Fruit fly (Drosophila melanogaster) whole organism, embryonic: ENCODE measurements around the gene ham.
A peak's percentile ranks its signal among the peaks of the same experiment; 100 is the strongest.

Experiments used
- Aef1 ChIP-seq: fragments of 200-800 bp; sonication (Bioruptor generic); IDR thresholded peaks from 3 replicates; pipeline ENCODE4 v1.3.6; 2022; ENCODE audit warnings: missing biosample characterization, missing genetic modification characterization
- Atf6 ChIP-seq: fragments of 200-800 bp; sonication (Bioruptor generic); IDR thresholded peaks from 2 replicates; pipeline ENCODE4 v1.3.6; 2022; ENCODE audit warnings: missing biosample characterization, missing genetic modification characterization
- B-H1 ChIP-seq: fragments of 200-800 bp; sonication (Bioruptor generic); IDR thresholded peaks from 3 replicates; pipeline ENCODE4 v1.3.6; 2022; ENCODE audit warnings: missing biosample characterization, missing genetic modification characterization
- Bdp1 ChIP-seq: fragments of 200-800 bp; sonication (Bioruptor generic); optimal IDR thresholded peaks from 3 replicates; lab custom pipeline; 2016; ENCODE audit warnings: missing biosample characterization, missing genetic modification characterization
- C15 ChIP-seq: fragments of 200-800 bp; sonication (Bioruptor generic); IDR thresholded peaks from 3 replicates; pipeline ENCODE4 v1.3.6; 2022; ENCODE audit warnings: missing biosample characterization, missing genetic modification characterization
- CG10321 ChIP-seq: fragments of 200-800 bp; sonication (Bioruptor generic); IDR thresholded peaks from 2 replicates; pipeline ENCODE4 v1.3.6; 2022; ENCODE audit warnings: missing biosample characterization, missing genetic modification characterization
- CG11504 ChIP-seq: fragments of 200-800 bp; sonication (Bioruptor generic); optimal IDR thresholded peaks from 3 replicates; lab custom pipeline; 2019; ENCODE audit warnings: missing biosample characterization, mild to moderate bottlenecking, missing genetic modification characterization, moderate library complexity
- CG12236 ChIP-seq: fragments of 200-800 bp; sonication (Bioruptor generic); optimal IDR thresholded peaks from 2 replicates; lab custom pipeline; 2016; ENCODE audit warnings: missing biosample characterization, missing genetic modification characterization
- CG12942 ChIP-seq: fragments of 200-800 bp; sonication (Bioruptor generic); optimal IDR thresholded peaks from 3 replicates; lab custom pipeline; 2016; ENCODE audit warnings: missing biosample characterization, missing genetic modification characterization
- CG13123 ChIP-seq: fragments of 200-800 bp; sonication (Bioruptor generic); optimal IDR thresholded peaks from 2 replicates; lab custom pipeline; 2016; ENCODE audit warnings: missing biosample characterization, missing genetic modification characterization
- CG14014 ChIP-seq: fragments of 200-800 bp; sonication (Bioruptor generic); IDR thresholded peaks from 2 replicates; pipeline ENCODE4 v1.3.6; 2022; ENCODE audit warnings: missing biosample characterization, missing genetic modification characterization
- CG14441 ChIP-seq: fragments of 200-800 bp; sonication (Bioruptor generic); IDR thresholded peaks from 2 replicates; pipeline ENCODE4 v1.3.6; 2022; ENCODE audit warnings: missing biosample characterization, missing genetic modification characterization
- CG14710 ChIP-seq: fragments of 200-800 bp; sonication (Bioruptor generic); optimal IDR thresholded peaks from 3 replicates; lab custom pipeline; 2019; ENCODE audit warnings: missing biosample characterization, mild to moderate bottlenecking, missing genetic modification characterization, moderate library complexity
- CG15269 ChIP-seq: fragments of 200-800 bp; sonication (Bioruptor generic); optimal IDR thresholded peaks from 2 replicates; lab custom pipeline; 2018; ENCODE audit warnings: missing biosample characterization, mild to moderate bottlenecking, missing genetic modification characterization, moderate library complexity
- CG15601 ChIP-seq: fragments of 200-800 bp; sonication (Bioruptor generic); optimal IDR thresholded peaks from 3 replicates; lab custom pipeline; 2019; ENCODE audit warnings: missing biosample characterization, mild to moderate bottlenecking, missing genetic modification characterization, moderate library complexity
- CG2202 ChIP-seq: fragments of 200-800 bp; sonication (Bioruptor generic); optimal IDR thresholded peaks from 2 replicates; lab custom pipeline; 2018; ENCODE audit warnings: missing biosample characterization, mild to moderate bottlenecking, missing genetic modification characterization
- CG30403 ChIP-seq: fragments of 200-800 bp; sonication (Bioruptor generic); optimal IDR thresholded peaks from 3 replicates; lab custom pipeline; 2016; ENCODE audit warnings: missing biosample characterization, missing genetic modification characterization
- CG3281 ChIP-seq: fragments of 200-800 bp; sonication (Bioruptor generic); optimal IDR thresholded peaks from 3 replicates; lab custom pipeline; 2017; ENCODE audit warnings: missing biosample characterization, mild to moderate bottlenecking, missing genetic modification characterization
- CG4730 ChIP-seq: fragments of 200-800 bp; sonication (Bioruptor generic); IDR thresholded peaks from 2 replicates; pipeline ENCODE4 v1.3.6; 2022; ENCODE audit warnings: missing biosample characterization, missing genetic modification characterization
- CG6689 ChIP-seq: fragments of 200-800 bp; sonication (Bioruptor generic); IDR thresholded peaks from 2 replicates; pipeline ENCODE4 v1.3.6; 2022; ENCODE audit warnings: missing biosample characterization, missing genetic modification characterization
- CG6765 ChIP-seq: fragments of 200-800 bp; sonication (Bioruptor generic); optimal IDR thresholded peaks from 3 replicates; lab custom pipeline; 2017; ENCODE audit warnings: missing biosample characterization, mild to moderate bottlenecking, missing genetic modification characterization
- CG7271 ChIP-seq: fragments of 200-800 bp; sonication (Bioruptor generic); optimal IDR thresholded peaks from 2 replicates; lab custom pipeline; 2018; ENCODE audit warnings: missing biosample characterization, mild to moderate bottlenecking, missing genetic modification characterization, moderate library complexity
- CG7357 ChIP-seq: fragments of 200-800 bp; sonication (Bioruptor generic); IDR thresholded peaks from 3 replicates; pipeline ENCODE4 v1.3.6; 2022; ENCODE audit warnings: missing biosample characterization, missing genetic modification characterization
- CG7556 ChIP-seq: fragments of 200-800 bp; sonication (Bioruptor generic); optimal IDR thresholded peaks from 2 replicates; lab custom pipeline; 2017; ENCODE audit warnings: missing biosample characterization, mild to moderate bottlenecking, missing genetic modification characterization
- Dek ChIP-seq: fragments of 200-800 bp; sonication (Bioruptor generic); optimal IDR thresholded peaks from 3 replicates; lab custom pipeline; 2019; ENCODE audit warnings: missing biosample characterization, mild to moderate bottlenecking, missing genetic modification characterization, moderate library complexity
- HLHmδ ChIP-seq: fragments of 200-800 bp; sonication (Bioruptor generic); optimal IDR thresholded peaks from 2 replicates; lab custom pipeline; 2018; ENCODE audit warnings: missing biosample characterization, mild to moderate bottlenecking, missing genetic modification characterization, moderate library complexity
- Hmx ChIP-seq: fragments of 200-800 bp; sonication (Bioruptor generic); optimal IDR thresholded peaks from 2 replicates; lab custom pipeline; 2016; ENCODE audit warnings: missing biosample characterization, missing genetic modification characterization
- Lhr ChIP-seq: fragments of 200-800 bp; sonication (Bioruptor generic); optimal IDR thresholded peaks from 3 replicates; lab custom pipeline; 2017; ENCODE audit warnings: mild to moderate bottlenecking, missing biosample characterization, missing genetic modification reagents, missing genetic modification characterization
- MBD-R2 ChIP-seq: fragments of 200-800 bp; sonication (Bioruptor generic); IDR thresholded peaks from 2 replicates; pipeline ENCODE4 v1.3.6; 2022; ENCODE audit warnings: missing biosample characterization, missing genetic modification characterization
- Max ChIP-seq: fragments of 200-800 bp; sonication (Bioruptor generic); optimal IDR thresholded peaks from 2 replicates; lab custom pipeline; 2016; ENCODE audit warnings: missing biosample characterization, mild to moderate bottlenecking, missing genetic modification characterization
- Meics ChIP-seq: fragments of 200-800 bp; sonication (Bioruptor generic); optimal IDR thresholded peaks from 2 replicates; lab custom pipeline; 2017; ENCODE audit warnings: missing biosample characterization, mild to moderate bottlenecking, missing genetic modification characterization
- Oaz ChIP-seq: fragments of 200-800 bp; sonication (Bioruptor generic); IDR thresholded peaks from 2 replicates; pipeline ENCODE4 v1.3.6; 2022; ENCODE audit warnings: missing biosample characterization, missing genetic modification characterization
- Pdp1 ChIP-seq, 2 experiments: fragments of 200-800 bp; sonication (Bioruptor generic); optimal IDR thresholded peaks; 3 replicates each; lab custom pipeline; 2016; ENCODE audit warnings: missing biosample characterization in 2 of 2, missing genetic modification characterization in 2 of 2, mild to moderate bottlenecking in 1 of 2, moderate library complexity in 1 of 2
- Sry-β ChIP-seq: fragments of 200-800 bp; sonication (Bioruptor generic); optimal IDR thresholded peaks from 2 replicates; lab custom pipeline; 2018; ENCODE audit warnings: missing biosample characterization, mild to moderate bottlenecking, missing genetic modification characterization, moderate library complexity
- Tbp ChIP-seq: fragments of >200 bp; optimal IDR thresholded peaks from 2 replicates; lab custom pipeline; 2018; ENCODE audit warnings: missing biosample characterization, missing genetic modification characterization
- Xbp1 ChIP-seq: fragments of 200-800 bp; sonication (Bioruptor generic); optimal IDR thresholded peaks from 3 replicates; lab custom pipeline; 2016; ENCODE audit warnings: missing biosample characterization, mild to moderate bottlenecking, missing genetic modification characterization
- dan ChIP-seq: fragments of 200-800 bp; sonication (Bioruptor generic); IDR thresholded peaks from 2 replicates; pipeline ENCODE4 v1.3.6; 2022; ENCODE audit warnings: missing biosample characterization, missing genetic modification characterization
- danr ChIP-seq: fragments of 200-800 bp; sonication (Bioruptor generic); IDR thresholded peaks from 2 replicates; pipeline ENCODE4 v1.3.6; 2022; ENCODE audit warnings: missing biosample characterization, missing genetic modification characterization
- exex ChIP-seq: fragments of 200-800 bp; sonication (Bioruptor generic); optimal IDR thresholded peaks from 4 replicates; lab custom pipeline; 2018; ENCODE audit warnings: missing biosample characterization, mild to moderate bottlenecking, missing genetic modification characterization, moderate library complexity
- gsb ChIP-seq: fragments of 200-800 bp; sonication (Bioruptor generic); IDR thresholded peaks from 2 replicates; pipeline ENCODE4 v1.3.6; 2022; ENCODE audit warnings: missing biosample characterization, missing genetic modification characterization
- hb ChIP-seq: fragments of 200-800 bp; sonication (Bioruptor generic); IDR thresholded peaks from 3 replicates; pipeline ENCODE4 v1.3.6; 2022; ENCODE audit warnings: missing biosample characterization, missing genetic modification characterization; ENCODE audit not compliant: partially characterized antibody
- lmd ChIP-seq: fragments of 200-800 bp; sonication (Bioruptor generic); IDR thresholded peaks from 2 replicates; pipeline ENCODE4 v1.3.6; 2022; ENCODE audit warnings: missing biosample characterization, missing genetic modification characterization
- nerfin-2 ChIP-seq: fragments of 200-800 bp; sonication (Bioruptor generic); IDR thresholded peaks from 2 replicates; pipeline ENCODE4 v1.3.6; 2022; ENCODE audit warnings: missing biosample characterization, missing genetic modification characterization; ENCODE audit not compliant: partially characterized antibody
- org-1 ChIP-seq: fragments of 200-800 bp; sonication (Bioruptor generic); optimal IDR thresholded peaks from 2 replicates; lab custom pipeline; 2017; ENCODE audit warnings: missing biosample characterization, missing genetic modification characterization
- pfk ChIP-seq: fragments of 200-800 bp; sonication (Bioruptor generic); optimal IDR thresholded peaks from 2 replicates; lab custom pipeline; 2018; ENCODE audit warnings: missing biosample characterization, mild to moderate bottlenecking, missing genetic modification characterization, moderate library complexity
- pho ChIP-seq: fragments of 200-800 bp; sonication (Bioruptor generic); optimal IDR thresholded peaks from 2 replicates; lab custom pipeline; 2016; ENCODE audit warnings: missing biosample characterization, missing genetic modification characterization
- salm ChIP-seq: fragments of 200-800 bp; sonication (Bioruptor generic); optimal IDR thresholded peaks from 2 replicates; lab custom pipeline; 2018; ENCODE audit warnings: missing biosample characterization, mild to moderate bottlenecking, missing genetic modification characterization
- so ChIP-seq: fragments of 200-800 bp; sonication (Bioruptor generic); IDR thresholded peaks from 3 replicates; pipeline ENCODE4 v1.3.6; 2022; ENCODE audit warnings: missing biosample characterization, missing genetic modification characterization
- sr ChIP-seq: fragments of 200-800 bp; sonication (Bioruptor generic); IDR thresholded peaks from 3 replicates; pipeline ENCODE4 v1.3.6; 2022; ENCODE audit warnings: missing biosample characterization, missing genetic modification characterization
- tap ChIP-seq: fragments of 200-800 bp; optimal IDR thresholded peaks from 3 replicates; lab custom pipeline; 2019; ENCODE audit warnings: missing biosample characterization, mild to moderate bottlenecking, missing genetic modification characterization, moderate library complexity
- tio ChIP-seq: fragments of 200-800 bp; sonication (Bioruptor generic); optimal IDR thresholded peaks from 2 replicates; lab custom pipeline; 2017; ENCODE audit warnings: missing biosample characterization, missing genetic modification characterization, inconsistent platforms
- wek ChIP-seq: fragments of 200-800 bp; sonication (Bioruptor generic); optimal IDR thresholded peaks from 3 replicates; lab custom pipeline; 2018; ENCODE audit warnings: missing biosample characterization, mild to moderate bottlenecking, missing genetic modification characterization, moderate library complexity

ham gene

dm6 chr2L:18822805-18823204 lies 30.1 kb upstream of the ham start (continued):
- TF ChIP-seq CG4730 (GFP tag; lab: Robert Waterston, UW) (0 out of 2 replicates have a peak, but pooled peaks have one; percentile 15), Tbp (GFP tag; lab: Kevin White, UChicago) (no peak), HLHmδ (GFP tag; lab: Kevin White, UChicago) (peak; percentile 74), salm (tag; lab: Kevin White, UChicago) (no peak), CG14014 (GFP tag; lab: Robert Waterston, UW) (peak; percentile 72; the same call in 1 of the 2 replicates), CG14441 (GFP tag; lab: Robert Waterston, UW) (no peak; the same call in 1 of the 2 replicates), Meics (peak; percentile 23), B-H1 (GFP tag; lab: Robert Waterston, UW) (no peak), hb (GFP tag; lab: Robert Waterston, UW) (no peak), CG7271 (tag; lab: Kevin White, UChicago) (no peak), CG7357 (no peak), sr (GFP tag; lab: Robert Waterston, UW) (no peak), Max (GFP tag; lab: Kevin White, UChicago) (peak; percentile 56), CG3281 (GFP tag; lab: Kevin White, UChicago) (peak; percentile 8), Xbp1 (GFP tag; lab: Kevin White, UChicago) (no peak), pfk (GFP tag; lab: Kevin White, UChicago) (peak; percentile 54), Pdp1 (GFP tag; optimal IDR thresholded peaks at IDR 0.05; lab: Kevin White, UChicago) (no peak), wek (GFP tag; lab: Kevin White, UChicago) (peak; percentile 75), Hmx (GFP tag; lab: Kevin White, UChicago) (no peak), C15 (no peak), CG13123 (GFP tag; lab: Kevin White, UChicago) (peak; percentile 19), nerfin-2 (GFP tag; lab: Robert Waterston, UW) (no peak), CG7556 (peak; percentile 37), tap (no peak), pho (GFP tag; lab: Kevin White, UChicago) (no peak), MBD-R2 (GFP tag; lab: Robert Waterston, UW) (no peak; the same call in 1 of the 2 replicates), Bdp1 (GFP tag; lab: Kevin White, UChicago) (no peak), CG30403 (no peak), gsb (no peak), CG6765 (GFP tag; lab: Kevin White, UChicago) (no peak), Atf6 (GFP tag; lab: Robert Waterston, UW) (peak; percentile 69), Sry-β (no peak), Oaz (no peak), CG10321 (no peak; the same call in 1 of the 2 replicates), Lhr (GFP tag; lab: Kevin White, UChicago) (peak; percentile 50), CG12236 (GFP tag; lab: Kevin White, UChicago) (no peak), tio (GFP tag; lab: Kevin White, UChicago) (peak; percentile 3), CG12942 (GFP tag; lab: Kevin White, UChicago) (peak; percentile 9), dan (GFP tag; lab: Robert Waterston, UW) (no peak), CG15601 (tag; lab: Kevin White, UChicago) (peak; percentile 78), CG6689 (GFP tag; lab: Robert Waterston, UW) (no peak), Dek (tag; lab: Kevin White, UChicago) (no peak), exex (no peak), CG14710 (tag; lab: Kevin White, UChicago) (peak; percentile 36), Aef1 (no peak), CG15269 (tag; lab: Kevin White, UChicago) (no peak), lmd (GFP tag; lab: Robert Waterston, UW) (no peak), danr (GFP tag; lab: Robert Waterston, UW) (no peak), so (GFP tag; lab: Robert Waterston, UW) (no peak), org-1 (GFP tag; lab: Kevin White, UChicago) (no peak), CG2202 (tag; lab: Kevin White, UChicago) (peak; percentile 65), CG11504 (peak; percentile 36)
